Worm (Caenorhabditis elegans): Measurements from ENCODE around the gene dhhc-4.

Gene dhhc-4

ce11 chrIII:9827163-9827951 lies 40.2 kb downstream of the dhhc-4 start, which contains the start of the genes ZK632.10 and ZK632.11 (continued):
- no peak for TF ChIP-seq egl-27 (tag; optimal IDR thresholded peaks at IDR 0.05)
- TF ChIP-seq ceh-90 (tag; optimal IDR thresholded peaks at IDR 0.05): no peak
- peak; percentile 47 for TF ChIP-seq lin-13 (GFP tag; optimal IDR thresholded peaks at IDR 0.05)
- no peak for TF ChIP-seq Y116A8C.19 (tag; optimal IDR thresholded peaks at IDR 0.05; ENCODE audit: borderline replicate concordance)
- no peak for TF ChIP-seq ceh-88 (GFP tag; IDR thresholded peaks at IDR 0.05)
- no peak for TF ChIP-seq fos-1 (tag; optimal IDR thresholded peaks at IDR 0.05)
- no peak for TF ChIP-seq fkh-4 (tag; optimal IDR thresholded peaks at IDR 0.05; ENCODE audit: borderline replicate concordance)
- no peak for TF ChIP-seq unc-98 (GFP tag; IDR thresholded peaks at IDR 0.05)
- peak; percentile 47 for TF ChIP-seq nhr-71 (tag; optimal IDR thresholded peaks at IDR 0.05)
- TF ChIP-seq fkh-10 (GFP tag; optimal IDR thresholded peaks at IDR 0.05): no peak
- no peak for TF ChIP-seq egl-13 (tag; optimal IDR thresholded peaks at IDR 0.05)
- TF ChIP-seq snpc-4 (tag; optimal IDR thresholded peaks at IDR 0.05): no peak
- peak; percentile 46 for TF ChIP-seq snu-23 (GFP tag; optimal IDR thresholded peaks at IDR 0.05)
- TF ChIP-seq ces-1 (GFP tag; optimal IDR thresholded peaks at IDR 0.05): no peak
- TF ChIP-seq skn-1 (tag; optimal IDR thresholded peaks at IDR 0.05): peak; percentile 81
- no peak for TF ChIP-seq aha-1 (tag; optimal IDR thresholded peaks at IDR 0.05)
- TF ChIP-seq ztf-11 (tag; optimal IDR thresholded peaks at IDR 0.05): no peak
- peak; percentile 16; the same call in 1 of the 2 replicates for TF ChIP-seq isw-1 (GFP tag; IDR thresholded peaks at IDR 0.05)
- no peak for TF ChIP-seq nhr-90 (tag; optimal IDR thresholded peaks at IDR 0.05; ENCODE audit: poor library complexity)
- peak; percentile 46 for TF ChIP-seq lin-14 (GFP tag; optimal IDR thresholded peaks at IDR 0.05)
- TF ChIP-seq hpl-2 (GFP tag; optimal IDR thresholded peaks at IDR 0.05): no peak
- TF ChIP-seq nhr-20 (tag; optimal IDR thresholded peaks at IDR 0.05): no peak
- TF ChIP-seq nhr-84 (tag; optimal IDR thresholded peaks at IDR 0.05): no peak
- TF ChIP-seq nhr-11 (tag; optimal IDR thresholded peaks at IDR 0.05): no peak
- TF ChIP-seq unc-130 (tag; optimal IDR thresholded peaks at IDR 0.05): peak; percentile 42
- no peak for TF ChIP-seq zag-1 (tag; optimal IDR thresholded peaks at IDR 0.05)
- TF ChIP-seq elt-3 (tag; optimal IDR thresholded peaks at IDR 0.05): peak in 1 of 6 experiments; percentile 29
- peak; percentile 3 for TF ChIP-seq C04F5.9 (tag; optimal IDR thresholded peaks at IDR 0.05)
- TF ChIP-seq nhr-237 (tag; optimal IDR thresholded peaks at IDR 0.05): no peak
- TF ChIP-seq sup-37 (GFP tag; optimal IDR thresholded peaks at IDR 0.05): no peak
- TF ChIP-seq nhr-85 (tag): peak; percentile 53
- peak; percentile 46 for TF ChIP-seq nhr-47 (tag; optimal IDR thresholded peaks at IDR 0.05)
- TF ChIP-seq ceh-82 (tag; optimal IDR thresholded peaks at IDR 0.05): peak in 1 of 3 experiments; percentile 51
- TF ChIP-seq xbp-1 (tag; optimal IDR thresholded peaks at IDR 0.05): no peak
- TF ChIP-seq elt-2 (tag; optimal IDR thresholded peaks at IDR 0.05): no peak
- TF ChIP-seq alr-1 (tag; optimal IDR thresholded peaks at IDR 0.05; ENCODE audit: borderline replicate concordance): no peak
- TF ChIP-seq pqm-1 (tag; optimal IDR thresholded peaks at IDR 0.05): no peak
- peak; percentile 2 for TF ChIP-seq nhr-77 (tag; optimal IDR thresholded peaks at IDR 0.05)
- no peak for TF ChIP-seq sptf-1 (tag; optimal IDR thresholded peaks at IDR 0.05)
- no peak for TF ChIP-seq unc-86 (tag; optimal IDR thresholded peaks at IDR 0.05)
- TF ChIP-seq zip-4 (GFP tag; optimal IDR thresholded peaks at IDR 0.05): no peak
- peak; percentile 70 for TF ChIP-seq blmp-1 (tag; optimal IDR thresholded peaks at IDR 0.05)
- TF ChIP-seq aly-2 (tag; optimal IDR thresholded peaks at IDR 0.05): no peak
- peak in 1 of 2 experiments; percentile 47 for TF ChIP-seq mdl-1 (tag; optimal IDR thresholded peaks at IDR 0.05)
- TF ChIP-seq ztf-4 (tag; optimal IDR thresholded peaks at IDR 0.05): no peak
- no peak for TF ChIP-seq ceh-63 (GFP tag; optimal IDR thresholded peaks at IDR 0.05)
- peak; percentile 87 for TF ChIP-seq F16B12.6 (tag; optimal IDR thresholded peaks at IDR 0.05)
- TF ChIP-seq swsn-7 (tag; optimal IDR thresholded peaks at IDR 0.05): peak; percentile 28
- peak; percentile 23; the same call in 1 of the 2 replicates for TF ChIP-seq nhr-19 (GFP tag; conservative IDR thresholded peaks at IDR 0.05)

Measured in whole organism, L1 larva.